Fruit fly (Drosophila melanogaster) whole organism, wandering third instar larva: ENCODE data around the gene dlp.
A peak's percentile ranks its signal among the peaks of the same experiment; 100 is the strongest.

Source experiments
- Abd-B ChIP-seq: fragments of >200 bp; optimal IDR thresholded peaks from 2 replicates; lab custom pipeline; 2017; ENCODE audit warnings: missing biosample characterization, missing genetic modification characterization
- CG32264 ChIP-seq: fragments of 200-800 bp; sonication (Bioruptor generic); optimal IDR thresholded peaks from 2 replicates; lab custom pipeline; 2016; ENCODE audit warnings: missing biosample characterization, missing genetic modification characterization
- CrebA ChIP-seq: fragments of 200-800 bp; sonication (Bioruptor generic); optimal IDR thresholded peaks from 2 replicates; lab custom pipeline; 2016; ENCODE audit warnings: missing biosample characterization, mild to moderate bottlenecking, missing genetic modification characterization, borderline replicate concordance
- OdsH ChIP-seq: fragments of 200-800 bp; sonication (Bioruptor generic); optimal IDR thresholded peaks from 2 replicates; lab custom pipeline; 2016; ENCODE audit warnings: missing biosample characterization, mild to moderate bottlenecking, missing genetic modification characterization
- Rel ChIP-seq, 2 experiments: fragments of 200-800 bp; sonication (Bioruptor generic) in 1 of 2; optimal IDR thresholded peaks; 2 replicates in 1 of 2; 3 replicates in 1 of 2; lab custom pipeline; 2016 to 2019; ENCODE audit warnings: mild to moderate bottlenecking in 2 of 2, missing biosample characterization in 2 of 2, missing genetic modification characterization in 2 of 2, moderate library complexity in 1 of 2
- br ChIP-seq: fragments of 200-800 bp; sonication (Bioruptor generic); optimal IDR thresholded peaks from 2 replicates; lab custom pipeline; 2016; ENCODE audit warnings: missing biosample characterization, missing genetic modification characterization
- dsf ChIP-seq: sonication (Bioruptor generic); optimal IDR thresholded peaks from 2 replicates; lab custom pipeline; 2016; ENCODE audit warnings: missing biosample characterization, missing genetic modification characterization, borderline replicate concordance
- foxo ChIP-seq, 2 experiments: fragments of 200-800 bp; sonication (Bioruptor generic); optimal IDR thresholded peaks; 2 replicates in 1 of 2; 3 replicates in 1 of 2; lab custom pipeline; 2016 to 2017; ENCODE audit warnings: missing biosample characterization in 2 of 2, missing genetic modification characterization in 2 of 2
- fru ChIP-seq: fragments of 200-800 bp; sonication (Bioruptor generic); optimal IDR thresholded peaks from 3 replicates; lab custom pipeline; 2016; ENCODE audit warnings: missing biosample characterization, mild to moderate bottlenecking, missing genetic modification characterization
- h ChIP-seq: fragments of 200-800 bp; sonication (Bioruptor generic); optimal IDR thresholded peaks from 3 replicates; lab custom pipeline; 2016; ENCODE audit warnings: missing biosample characterization, mild to moderate bottlenecking, missing genetic modification characterization
- pan ChIP-seq: fragments of >200 bp; optimal IDR thresholded peaks from 2 replicates; lab custom pipeline; 2017
- psq ChIP-seq: fragments of 200-800 bp; sonication (Bioruptor generic); optimal IDR thresholded peaks from 3 replicates; lab custom pipeline; 2017; ENCODE audit warnings: missing biosample characterization, mild to moderate bottlenecking, missing genetic modification characterization, moderate library complexity
- woc ChIP-seq: sonication (Bioruptor generic); optimal IDR thresholded peaks from 2 replicates; lab custom pipeline; 2016; ENCODE audit warnings: missing biosample characterization, mild to moderate bottlenecking, missing genetic modification characterization

dm6 chr3L:14610458-14610857 is 21.9 kb upstream of the dlp start:
- TF ChIP-seq CG32264 (GFP tag; lab: Kevin White, UChicago) = no peak
- peak; percentile 61 for TF ChIP-seq psq (GFP tag; lab: Kevin White, UChicago)
- no peak for TF ChIP-seq pan
- TF ChIP-seq dsf (GFP tag; lab: Kevin White, UChicago) = no peak
- no peak for TF ChIP-seq CrebA (GFP tag; lab: Kevin White, UChicago)
- no peak for TF ChIP-seq br
- TF ChIP-seq h (GFP tag; lab: Kevin White, UChicago) = peak; percentile 37
- no peak for TF ChIP-seq Rel (GFP tag; optimal IDR thresholded peaks at IDR 0.05; lab: Kevin White, UChicago)
- TF ChIP-seq Rel (tag; optimal IDR thresholded peaks at IDR 0.05; lab: Kevin White, UChicago) = no peak
- no peak for TF ChIP-seq Abd-B (GFP tag; lab: Kevin White, UChicago)
- no peak for TF ChIP-seq fru (GFP tag; lab: Kevin White, UChicago)
- peak; percentile 3 for TF ChIP-seq woc (GFP tag; lab: Kevin White, UChicago)
- peak; percentile 40 for TF ChIP-seq OdsH
- TF ChIP-seq foxo (GFP tag; optimal IDR thresholded peaks at IDR 0.05; lab: Kevin White, UChicago) = peak in 1 of 2 experiments; percentile 52
